Worm (Caenorhabditis elegans): Measurements from ENCODE around the gene bath-19.

DNA sequence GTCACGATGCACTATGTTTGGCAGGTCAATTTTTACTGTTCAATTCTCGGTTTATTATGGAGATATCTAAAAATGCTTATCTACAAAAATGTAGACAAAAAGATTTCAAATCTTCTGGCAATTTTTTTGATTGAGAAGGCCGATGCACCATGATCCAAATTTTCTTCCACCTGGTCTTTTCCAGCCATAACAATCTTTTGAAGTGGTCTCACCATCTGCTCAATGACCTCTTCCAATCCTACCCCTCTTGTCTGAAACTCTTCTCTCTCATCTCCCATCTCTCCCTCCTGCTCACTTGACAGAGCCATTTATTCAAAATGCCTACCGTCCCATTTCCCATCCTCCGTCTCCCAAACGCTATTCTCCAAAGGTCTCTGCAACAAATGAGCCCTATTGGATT lies 12.2 kb upstream of the bath-19 start, which contains the start of gene fbxb-35:
- no peak for TF ChIP-seq elt-1 (tag; optimal IDR thresholded peaks at IDR 0.05)
- no peak for TF ChIP-seq ceh-82 (tag; optimal IDR thresholded peaks at IDR 0.05)
- no peak for TF ChIP-seq lin-11 (tag; optimal IDR thresholded peaks at IDR 0.05)
- no peak for TF ChIP-seq nhr-11 (tag; optimal IDR thresholded peaks at IDR 0.05)
- TF ChIP-seq ztf-1 (GFP tag; conservative IDR thresholded peaks at IDR 0.05), result no peak
- no peak for TF ChIP-seq aly-2 (tag; optimal IDR thresholded peaks at IDR 0.05)
- TF ChIP-seq nhr-237 (tag; optimal IDR thresholded peaks at IDR 0.05), result no peak
- no peak for TF ChIP-seq C34F6.9 (tag; optimal IDR thresholded peaks at IDR 0.05)
- no peak for TF ChIP-seq nhr-12 (tag; optimal IDR thresholded peaks at IDR 0.05)
